Worm (Caenorhabditis elegans) whole organism, L1 larva: ENCODE data around the gene dao-3.

Experiments
- C04F5.9 ChIP-seq: sonication (generic microtip); optimal IDR thresholded peaks from 2 replicates; lab custom pipeline; 2016; ENCODE audit warnings: missing genetic modification characterization, missing compliant biosample characterization
- F16B12.6 ChIP-seq: fragments of 150-350 bp; optimal IDR thresholded peaks from 2 replicates; lab custom pipeline; 2014; ENCODE audit warnings: missing biosample characterization, missing genetic modification characterization
- Y116A8C.19 ChIP-seq: sonication (generic microtip); optimal IDR thresholded peaks from 2 replicates; lab custom pipeline; 2016; ENCODE audit warnings: missing compliant biosample characterization, missing genetic modification characterization, borderline replicate concordance
- aha-1 ChIP-seq: fragments of 150-350 bp; optimal IDR thresholded peaks from 2 replicates; lab custom pipeline; 2014; ENCODE audit warnings: missing biosample characterization, missing genetic modification characterization
- aly-2 ChIP-seq: fragments of 150-350 bp; optimal IDR thresholded peaks from 2 replicates; lab custom pipeline; 2014; ENCODE audit warnings: missing biosample characterization, missing genetic modification characterization
- ama-1 ChIP-seq: fragments of 150-350 bp; optimal IDR thresholded peaks from 2 replicates; lab custom pipeline; 2014
- ceh-63 ChIP-seq: fragments of 200-800 bp; sonication (Bioruptor generic); optimal IDR thresholded peaks from 2 replicates; lab custom pipeline; 2018; ENCODE audit warnings: mild to moderate bottlenecking, missing genetic modification characterization, missing compliant biosample characterization
- ceh-8 ChIP-seq: fragments of 200-800 bp; sonication (Bioruptor generic); optimal IDR thresholded peaks from 2 replicates; lab custom pipeline; 2018; ENCODE audit warnings: mild to moderate bottlenecking, missing genetic modification characterization, moderate library complexity, missing compliant biosample characterization
- ceh-82 ChIP-seq, 3 experiments: fragments of 150-350 bp in 1 of 3; sonication (generic microtip) in 2 of 3; optimal IDR thresholded peaks; 2 replicates each; lab custom pipeline; 2014 to 2017; ENCODE audit warnings: missing biosample characterization in 3 of 3, missing genetic modification characterization in 3 of 3
- ceh-88 ChIP-seq: fragments of 200-800 bp; sonication (Bioruptor generic); IDR thresholded peaks from 2 replicates; pipeline ENCODE4 v1.3.6; 2022; ENCODE audit warnings: missing genetic modification characterization, missing compliant biosample characterization
- ces-1 ChIP-seq: fragments of 150-350 bp; optimal IDR thresholded peaks from 2 replicates; lab custom pipeline; 2014; ENCODE audit warnings: missing biosample characterization, missing genetic modification reagents, missing genetic modification characterization
- dsc-1 ChIP-seq: sonication (generic microtip); optimal IDR thresholded peaks from 2 replicates; lab custom pipeline; 2016; ENCODE audit warnings: mild to moderate bottlenecking, missing genetic modification characterization, missing compliant biosample characterization
- egl-13 ChIP-seq: sonication (generic microtip); optimal IDR thresholded peaks from 2 replicates; lab custom pipeline; 2016; ENCODE audit warnings: missing genotype, missing genetic modification reagents, missing genetic modification characterization, missing compliant biosample characterization
- elt-3 ChIP-seq, 6 experiments: fragments of 150-350 bp in 1 of 6; sonication (generic microtip); optimal IDR thresholded peaks; 2 replicates each; lab custom pipeline; 2017 to 2018; ENCODE audit warnings: missing biosample characterization in 6 of 6, missing genetic modification characterization in 6 of 6, inconsistent platforms in 1 of 6
- ets-5 ChIP-seq: fragments of 200-800 bp; sonication (Bioruptor generic); IDR thresholded peaks from 2 replicates; pipeline ENCODE4 v1.3.6; 2022; ENCODE audit warnings: missing genetic modification characterization, missing compliant biosample characterization
- fkh-10 ChIP-seq: sonication (generic microtip); optimal IDR thresholded peaks from 2 replicates; lab custom pipeline; 2017; ENCODE audit warnings: missing biosample characterization, missing genetic modification reagents, missing genetic modification characterization
- fkh-8 ChIP-seq: sonication (generic microtip); optimal IDR thresholded peaks from 2 replicates; lab custom pipeline; 2016; ENCODE audit warnings: mild to moderate bottlenecking, missing genetic modification characterization, missing compliant biosample characterization
- hlh-17 ChIP-seq: fragments of 200-800 bp; sonication (Bioruptor generic); optimal IDR thresholded peaks from 2 replicates; lab custom pipeline; 2018; ENCODE audit warnings: missing genetic modification characterization, mild to moderate bottlenecking, missing compliant biosample characterization, moderate library complexity, borderline replicate concordance
- hlh-4 ChIP-seq: sonication (generic microtip); optimal IDR thresholded peaks from 2 replicates; lab custom pipeline; 2016; ENCODE audit warnings: mild to moderate bottlenecking, missing genetic modification characterization, missing compliant biosample characterization
- hpl-2 ChIP-seq: fragments of 150-350 bp; optimal IDR thresholded peaks from 2 replicates; lab custom pipeline; 2014; ENCODE audit warnings: missing biosample characterization, missing genetic modification reagents, missing genetic modification characterization
- irx-1 ChIP-seq: sonication (generic microtip); optimal IDR thresholded peaks from 2 replicates; lab custom pipeline; 2016; ENCODE audit warnings: missing genetic modification characterization, missing compliant biosample characterization
- jun-1 ChIP-seq: fragments of 150-350 bp; optimal IDR thresholded peaks from 2 replicates; lab custom pipeline; 2014; ENCODE audit warnings: missing biosample characterization, missing genetic modification reagents, missing genetic modification characterization
- lin-14 ChIP-seq: fragments of 200-800 bp; sonication (Bioruptor generic); optimal IDR thresholded peaks from 2 replicates; lab custom pipeline; 2018; ENCODE audit warnings: mild to moderate bottlenecking, missing genetic modification characterization, moderate library complexity, missing compliant biosample characterization
- lin-15B ChIP-seq: fragments of 150-350 bp; sonication (generic microtip); optimal IDR thresholded peaks from 3 replicates; lab custom pipeline; 2014; ENCODE audit warnings: missing biosample characterization, missing genetic modification characterization
- lin-39 ChIP-seq: fragments of 150-350 bp; optimal IDR thresholded peaks from 2 replicates; lab custom pipeline; 2014; ENCODE audit warnings: missing biosample characterization, missing genetic modification reagents, missing genetic modification characterization
- mdl-1 ChIP-seq, 2 experiments: fragments of 150-350 bp; optimal IDR thresholded peaks; 2 replicates each; lab custom pipeline; 2014 to 2017; ENCODE audit warnings: missing biosample characterization in 2 of 2, missing genetic modification characterization in 2 of 2, inconsistent platforms in 1 of 2
- mef-2 ChIP-seq: fragments of 150-350 bp; optimal IDR thresholded peaks from 2 replicates; lab custom pipeline; 2014; ENCODE audit warnings: missing biosample characterization, missing genetic modification characterization
- nhr-11 ChIP-seq: fragments of 150-350 bp; optimal IDR thresholded peaks from 2 replicates; lab custom pipeline; 2014; ENCODE audit warnings: missing biosample characterization, missing genetic modification characterization
- nhr-12 ChIP-seq: sonication (generic microtip); optimal IDR thresholded peaks from 2 replicates; lab custom pipeline; 2017; ENCODE audit warnings: missing biosample characterization, missing genetic modification characterization
- nhr-19 ChIP-seq: fragments of 200-800 bp; sonication (Bioruptor generic); conservative IDR thresholded peaks from 2 replicates; pipeline ENCODE4 v1.3.6; 2022; ENCODE audit warnings: missing genetic modification characterization, missing compliant biosample characterization
- nhr-20 ChIP-seq: sonication (generic microtip); optimal IDR thresholded peaks from 2 replicates; lab custom pipeline; 2016; ENCODE audit warnings: mild to moderate bottlenecking, missing genetic modification characterization, missing compliant biosample characterization
- nhr-237 ChIP-seq: fragments of 150-350 bp; optimal IDR thresholded peaks from 2 replicates; lab custom pipeline; 2014; ENCODE audit warnings: missing biosample characterization, missing genetic modification characterization
- nhr-47 ChIP-seq: sonication (generic microtip); optimal IDR thresholded peaks from 2 replicates; lab custom pipeline; 2016; ENCODE audit warnings: mild to moderate bottlenecking, missing genetic modification characterization, moderate library complexity, missing compliant biosample characterization
- nhr-77 ChIP-seq: fragments of 150-350 bp; optimal IDR thresholded peaks from 2 replicates; lab custom pipeline; 2014; ENCODE audit warnings: missing biosample characterization, missing genetic modification characterization
- nhr-84 ChIP-seq: sonication (generic microtip); optimal IDR thresholded peaks from 2 replicates; lab custom pipeline; 2017; ENCODE audit warnings: missing biosample characterization, missing genetic modification characterization
- nhr-90 ChIP-seq: sonication (generic microtip); optimal IDR thresholded peaks from 2 replicates; lab custom pipeline; 2016; ENCODE audit warnings: mild to moderate bottlenecking, missing genetic modification characterization, missing compliant biosample characterization; ENCODE audit not compliant: poor library complexity
- pag-3 ChIP-seq: sonication (generic microtip); optimal IDR thresholded peaks from 2 replicates; lab custom pipeline; 2017; ENCODE audit warnings: missing genetic modification characterization, mild to moderate bottlenecking, missing compliant biosample characterization, antibody characterized with exemption, borderline replicate concordance; ENCODE audit not compliant: insufficient read depth
- pax-3 ChIP-seq: fragments of 200-800 bp; sonication (Bioruptor generic); optimal IDR thresholded peaks from 2 replicates; lab custom pipeline; 2018; ENCODE audit warnings: mild to moderate bottlenecking, missing genetic modification characterization, moderate library complexity, missing compliant biosample characterization
- snu-23 ChIP-seq: sonication (generic microtip); optimal IDR thresholded peaks from 2 replicates; lab custom pipeline; 2016; ENCODE audit warnings: missing genetic modification characterization, missing compliant biosample characterization
- sptf-1 ChIP-seq: fragments of 150-350 bp; optimal IDR thresholded peaks from 2 replicates; lab custom pipeline; 2014; ENCODE audit warnings: missing biosample characterization, missing genetic modification characterization
- sup-37 ChIP-seq: fragments of 200-800 bp; sonication (Bioruptor generic); optimal IDR thresholded peaks from 2 replicates; lab custom pipeline; 2018; ENCODE audit warnings: mild to moderate bottlenecking, missing genetic modification characterization, missing compliant biosample characterization
- unc-130 ChIP-seq: fragments of 150-350 bp; optimal IDR thresholded peaks from 2 replicates; lab custom pipeline; 2017; ENCODE audit warnings: missing biosample characterization, missing genetic modification characterization, inconsistent platforms
- unc-86 ChIP-seq: sonication (generic microtip); optimal IDR thresholded peaks from 2 replicates; lab custom pipeline; 2016; ENCODE audit warnings: missing genetic modification characterization, missing compliant biosample characterization
- unc-98 ChIP-seq: fragments of 200-800 bp; sonication (Bioruptor generic); IDR thresholded peaks from 2 replicates; pipeline ENCODE4 v1.3.6; 2022; ENCODE audit warnings: missing genetic modification characterization, missing compliant biosample characterization
- vab-15 ChIP-seq: sonication (generic microtip); optimal IDR thresholded peaks from 2 replicates; lab custom pipeline; 2017; ENCODE audit warnings: missing genotype, mild to moderate bottlenecking, missing genetic modification characterization, missing compliant biosample characterization
- ztf-11 ChIP-seq, 2 experiments: sonication (generic microtip); optimal IDR thresholded peaks; 2 replicates each; lab custom pipeline; 2016 to 2017; ENCODE audit warnings: missing genetic modification characterization in 2 of 2, missing biosample characterization in 1 of 2, missing compliant biosample characterization in 1 of 2

The dao-3 gene

ce11 chrX:8048637-8049036 lies 37.7 kb downstream of the dao-3 start (continued):
- TF ChIP-seq nhr-90 (tag; lab: Kevin White, UChicago) (peak; percentile 56), elt-3 (tag; optimal IDR thresholded peaks at IDR 0.05; lab: Kevin White, UChicago) (peak in 1 of 6 experiments; percentile 2), ama-1 (lab: Kevin White, UChicago) (no peak), unc-86 (no peak), egl-13 (tag; lab: Kevin White, UChicago) (no peak), nhr-20 (tag; lab: Kevin White, UChicago) (peak; percentile 45), nhr-19 (peak; percentile 35; the same call in 1 of the 2 replicates), fkh-10 (no peak), ceh-88 (GFP tag; lab: Robert Waterston, UW) (no peak), hlh-17 (GFP tag; lab: Kevin White, UChicago) (no peak), nhr-11 (no peak), hpl-2 (GFP tag; lab: Kevin White, UChicago) (no peak), aly-2 (no peak), ces-1 (GFP tag; lab: Kevin White, UChicago) (no peak), aha-1 (no peak), sup-37 (GFP tag; lab: Kevin White, UChicago) (no peak), vab-15 (tag; lab: Kevin White, UChicago) (no peak), ztf-11 (tag; optimal IDR thresholded peaks at IDR 0.05; lab: Kevin White, UChicago) (no peak), nhr-237 (tag; lab: Kevin White, UChicago) (no peak), nhr-77 (no peak), ceh-8 (GFP tag; lab: Kevin White, UChicago) (no peak), pag-3 (tag; lab: Kevin White, UChicago) (no peak), F16B12.6 (tag; lab: Kevin White, UChicago) (no peak), ceh-63 (no peak), sptf-1 (tag; lab: Kevin White, UChicago) (no peak), C04F5.9 (tag; lab: Kevin White, UChicago) (no peak), mdl-1 (tag; optimal IDR thresholded peaks at IDR 0.05; lab: Kevin White, UChicago) (no peak), nhr-47 (tag; lab: Kevin White, UChicago) (peak; percentile 63), ceh-82 (tag; optimal IDR thresholded peaks at IDR 0.05; lab: Kevin White, UChicago) (peak in 1 of 3 experiments; percentile 15), nhr-12 (no peak), unc-130 (no peak), mef-2 (tag; lab: Kevin White, UChicago) (no peak), ets-5 (GFP tag; lab: Robert Waterston, UW) (no peak), jun-1 (peak; percentile 55), hlh-4 (tag; lab: Kevin White, UChicago) (no peak), Y116A8C.19 (tag; lab: Kevin White, UChicago) (no peak), snu-23 (GFP tag; lab: Kevin White, UChicago) (peak; percentile 68), pax-3 (tag; lab: Kevin White, UChicago) (no peak), fkh-8 (tag; lab: Kevin White, UChicago) (no peak), nhr-84 (tag; lab: Kevin White, UChicago) (no peak), lin-15B (tag; lab: Kevin White, UChicago) (no peak), irx-1 (no peak), unc-98 (GFP tag; lab: Robert Waterston, UW) (no peak), lin-39 (tag; lab: Kevin White, UChicago) (peak; percentile 41), dsc-1 (peak; percentile 65), lin-14 (GFP tag; lab: Kevin White, UChicago) (peak; percentile 26)
